Fruit fly (Drosophila melanogaster) whole organism, embryonic: Measurements from ENCODE around the gene lawc.

Experiments used
- Atf3 ChIP-seq: fragments of 200-800 bp; sonication (Bioruptor generic); optimal IDR thresholded peaks from 3 replicates; lab custom pipeline; 2016; ENCODE audit warnings: missing biosample characterization, missing genetic modification characterization
- B-H1 ChIP-seq: fragments of 200-800 bp; sonication (Bioruptor generic); IDR thresholded peaks from 3 replicates; pipeline ENCODE4 v1.3.6; 2022; ENCODE audit warnings: missing biosample characterization, missing genetic modification characterization
- C15 ChIP-seq: fragments of 200-800 bp; sonication (Bioruptor generic); IDR thresholded peaks from 3 replicates; pipeline ENCODE4 v1.3.6; 2022; ENCODE audit warnings: missing biosample characterization, missing genetic modification characterization
- CG10321 ChIP-seq: fragments of 200-800 bp; sonication (Bioruptor generic); IDR thresholded peaks from 2 replicates; pipeline ENCODE4 v1.3.6; 2022; ENCODE audit warnings: missing biosample characterization, missing genetic modification characterization
- CG10366 ChIP-seq: fragments of 200-800 bp; sonication (Bioruptor generic); IDR thresholded peaks from 2 replicates; pipeline ENCODE4 v1.3.6; 2022; ENCODE audit warnings: missing biosample characterization, missing genetic modification characterization
- CG13624 ChIP-seq: fragments of 200-800 bp; sonication (Bioruptor generic); optimal IDR thresholded peaks from 2 replicates; lab custom pipeline; 2016; ENCODE audit warnings: missing biosample characterization, missing genetic modification characterization
- CG1602 ChIP-seq: fragments of 200-800 bp; sonication (Bioruptor generic); optimal IDR thresholded peaks from 3 replicates; lab custom pipeline; 2016; ENCODE audit warnings: missing biosample characterization, missing genetic modification characterization
- CG16863 ChIP-seq: fragments of 200-800 bp; sonication (Bioruptor generic); optimal IDR thresholded peaks from 3 replicates; lab custom pipeline; 2016; ENCODE audit warnings: missing biosample characterization, missing genetic modification characterization
- CG17568 ChIP-seq: fragments of 200-800 bp; sonication (Bioruptor generic); optimal IDR thresholded peaks from 2 replicates; lab custom pipeline; 2018; ENCODE audit warnings: missing biosample characterization, mild to moderate bottlenecking, missing genetic modification characterization, moderate library complexity
- CG18476 ChIP-seq: fragments of 200-800 bp; sonication (Bioruptor generic); optimal IDR thresholded peaks from 2 replicates; lab custom pipeline; 2016; ENCODE audit warnings: missing biosample characterization, mild to moderate bottlenecking, missing genetic modification characterization
- CG2678 ChIP-seq: fragments of 200-800 bp; sonication (Bioruptor generic); optimal IDR thresholded peaks from 3 replicates; lab custom pipeline; 2019; ENCODE audit warnings: missing biosample characterization, mild to moderate bottlenecking, missing genetic modification characterization, moderate library complexity
- CG2875 ChIP-seq: fragments of 200-800 bp; sonication (Bioruptor generic); optimal IDR thresholded peaks from 2 replicates; lab custom pipeline; 2017; ENCODE audit warnings: missing biosample characterization, mild to moderate bottlenecking, missing genetic modification characterization, missing genetic modification reagents
- CG32767 ChIP-seq: fragments of 200-800 bp; sonication (Bioruptor generic); IDR thresholded peaks from 2 replicates; pipeline ENCODE4 v1.3.6; 2022; ENCODE audit warnings: missing biosample characterization, missing genetic modification characterization
- CG32772 ChIP-seq: fragments of 200-800 bp; sonication (Bioruptor generic); IDR thresholded peaks from 2 replicates; pipeline ENCODE4 v1.3.6; 2022; ENCODE audit warnings: missing biosample characterization, missing genetic modification characterization
- CG4820 ChIP-seq: fragments of 200-800 bp; sonication (Bioruptor generic); optimal IDR thresholded peaks from 3 replicates; lab custom pipeline; 2016; ENCODE audit warnings: missing biosample characterization, missing genetic modification characterization
- CG5245 ChIP-seq: fragments of 200-800 bp; sonication (Bioruptor generic); optimal IDR thresholded peaks from 3 replicates; lab custom pipeline; 2016; ENCODE audit warnings: missing biosample characterization, missing genetic modification characterization
- CG7271 ChIP-seq: fragments of 200-800 bp; sonication (Bioruptor generic); optimal IDR thresholded peaks from 2 replicates; lab custom pipeline; 2018; ENCODE audit warnings: missing biosample characterization, mild to moderate bottlenecking, missing genetic modification characterization, moderate library complexity
- CG7556 ChIP-seq: fragments of 200-800 bp; sonication (Bioruptor generic); optimal IDR thresholded peaks from 2 replicates; lab custom pipeline; 2017; ENCODE audit warnings: missing biosample characterization, mild to moderate bottlenecking, missing genetic modification characterization
- CG8290 ChIP-seq, 3 experiments: fragments of 200-800 bp; sonication (Bioruptor generic); optimal IDR thresholded peaks; 2 replicates each; lab custom pipeline; 2016 to 2019; ENCODE audit warnings: missing biosample characterization in 3 of 3, missing genetic modification characterization in 3 of 3, mild to moderate bottlenecking in 2 of 3, moderate library complexity in 1 of 3
- CG8359 ChIP-seq: fragments of 200-800 bp; sonication (Bioruptor generic); optimal IDR thresholded peaks from 2 replicates; lab custom pipeline; 2017; ENCODE audit warnings: missing biosample characterization, mild to moderate bottlenecking, missing genetic modification characterization, borderline replicate concordance
- CG8478 ChIP-seq: fragments of >200 bp; optimal IDR thresholded peaks from 2 replicates; lab custom pipeline; 2018
- CG9215 ChIP-seq: fragments of 200-800 bp; sonication (Bioruptor generic); IDR thresholded peaks from 2 replicates; pipeline ENCODE4 v1.3.6; 2022; ENCODE audit warnings: missing biosample characterization, missing genetic modification characterization
- Dip3 ChIP-seq: fragments of 200-800 bp; sonication (Bioruptor generic); optimal IDR thresholded peaks from 3 replicates; lab custom pipeline; 2016; ENCODE audit warnings: missing biosample characterization, missing genetic modification characterization
- Doc2 ChIP-seq: fragments of 200-800 bp; sonication (Bioruptor generic); IDR thresholded peaks from 2 replicates; pipeline ENCODE4 v1.3.6; 2022; ENCODE audit warnings: missing biosample characterization, missing genetic modification characterization
- Gsc ChIP-seq: fragments of 200-800 bp; sonication (Bioruptor generic); IDR thresholded peaks from 2 replicates; pipeline ENCODE4 v1.3.6; 2022; ENCODE audit warnings: missing biosample characterization, missing genetic modification characterization
- HLHmδ ChIP-seq: fragments of 200-800 bp; sonication (Bioruptor generic); optimal IDR thresholded peaks from 2 replicates; lab custom pipeline; 2018; ENCODE audit warnings: missing biosample characterization, mild to moderate bottlenecking, missing genetic modification characterization, moderate library complexity
- Neu2 ChIP-seq: fragments of 200-800 bp; sonication (Bioruptor generic); optimal IDR thresholded peaks from 3 replicates; lab custom pipeline; 2016; ENCODE audit warnings: missing biosample characterization, missing genetic modification characterization, borderline replicate concordance
- PHDP ChIP-seq: fragments of 200-800 bp; sonication (Bioruptor generic); optimal IDR thresholded peaks from 3 replicates; lab custom pipeline; 2018; ENCODE audit warnings: missing biosample characterization, mild to moderate bottlenecking, missing genetic modification characterization, moderate library complexity
- Ptx1 ChIP-seq: fragments of 200-800 bp; sonication (Bioruptor generic); IDR thresholded peaks from 2 replicates; pipeline ENCODE4 v1.3.6; 2022; ENCODE audit warnings: missing biosample characterization, missing genetic modification characterization
- Six4 ChIP-seq: fragments of 200-800 bp; sonication (Bioruptor generic); optimal IDR thresholded peaks from 2 replicates; lab custom pipeline; 2016; ENCODE audit warnings: missing biosample characterization, missing genetic modification characterization
- Tbp ChIP-seq: fragments of >200 bp; optimal IDR thresholded peaks from 2 replicates; lab custom pipeline; 2018; ENCODE audit warnings: missing biosample characterization, missing genetic modification characterization
- YL-1 ChIP-seq: fragments of 200-800 bp; sonication (Bioruptor generic); optimal IDR thresholded peaks from 3 replicates; lab custom pipeline; 2017; ENCODE audit warnings: missing biosample characterization, mild to moderate bottlenecking, missing genetic modification characterization
- ab ChIP-seq: fragments of 200-800 bp; sonication (Bioruptor generic); optimal IDR thresholded peaks from 2 replicates; lab custom pipeline; 2016; ENCODE audit warnings: missing biosample characterization, missing genetic modification characterization
- al ChIP-seq: fragments of 200-800 bp; sonication (Bioruptor generic); IDR thresholded peaks from 2 replicates; pipeline ENCODE4 v1.3.6; 2022; ENCODE audit warnings: missing biosample characterization, missing genetic modification characterization
- ci ChIP-seq: fragments of 200-800 bp; sonication (Bioruptor generic); IDR thresholded peaks from 3 replicates; pipeline ENCODE4 v1.3.6; 2022; ENCODE audit warnings: missing biosample characterization, missing genetic modification characterization
- corto ChIP-seq: fragments of 200-800 bp; sonication (Bioruptor generic); optimal IDR thresholded peaks from 2 replicates; lab custom pipeline; 2016; ENCODE audit warnings: missing biosample characterization, mild to moderate bottlenecking, missing genetic modification characterization, moderate library complexity
- da ChIP-seq: fragments of 200-800 bp; sonication (Bioruptor generic); optimal IDR thresholded peaks from 2 replicates; lab custom pipeline; 2016; ENCODE audit warnings: missing biosample characterization, missing genetic modification characterization
- en ChIP-seq: fragments of 200-800 bp; sonication (Bioruptor generic); optimal IDR thresholded peaks from 2 replicates; lab custom pipeline; 2016; ENCODE audit warnings: missing biosample characterization, missing genetic modification characterization
- fd3F ChIP-seq: fragments of 200-800 bp; sonication (Bioruptor generic); optimal IDR thresholded peaks from 2 replicates; lab custom pipeline; 2018; ENCODE audit warnings: missing biosample characterization, mild to moderate bottlenecking, missing genetic modification characterization, moderate library complexity
- hbn ChIP-seq: fragments of 200-800 bp; sonication (Bioruptor generic); IDR thresholded peaks from 2 replicates; pipeline ENCODE4 v1.3.6; 2022; ENCODE audit warnings: missing biosample characterization, missing genetic modification characterization; ENCODE audit not compliant: partially characterized antibody
- kay ChIP-seq: fragments of 200-800 bp; sonication (Bioruptor generic); optimal IDR thresholded peaks from 2 replicates; lab custom pipeline; 2016; ENCODE audit warnings: missing biosample characterization, missing genetic modification characterization
- lab ChIP-seq: fragments of 200-800 bp; sonication (Bioruptor generic); optimal IDR thresholded peaks from 3 replicates; lab custom pipeline; 2017; ENCODE audit warnings: missing biosample characterization, missing genetic modification characterization, mild to moderate bottlenecking, moderate library complexity, missing genetic modification reagents
- lbe ChIP-seq: fragments of 200-800 bp; sonication (Bioruptor generic); optimal IDR thresholded peaks from 2 replicates; lab custom pipeline; 2016; ENCODE audit warnings: missing biosample characterization, mild to moderate bottlenecking, missing genetic modification characterization
- mld ChIP-seq: fragments of 200-800 bp; sonication (Bioruptor generic); IDR thresholded peaks from 3 replicates; pipeline ENCODE4 v1.3.6; 2022; ENCODE audit warnings: missing biosample characterization, missing genetic modification characterization; ENCODE audit not compliant: partially characterized antibody
- otp ChIP-seq: fragments of 200-800 bp; sonication (Bioruptor generic); IDR thresholded peaks from 3 replicates; pipeline ENCODE4, ENCODE4 v1.3.6; 2022; ENCODE audit warnings: missing biosample characterization, missing genetic modification characterization
- peb ChIP-seq: fragments of 200-800 bp; sonication (Bioruptor generic); IDR thresholded peaks from 2 replicates; pipeline ENCODE4 v1.3.6; 2022; ENCODE audit warnings: missing biosample characterization, missing genetic modification characterization
- phol ChIP-seq: fragments of 200-800 bp; sonication (Bioruptor generic); optimal IDR thresholded peaks from 3 replicates; lab custom pipeline; 2018; ENCODE audit warnings: missing biosample characterization, mild to moderate bottlenecking, missing genetic modification characterization, moderate library complexity
- sc ChIP-seq, 3 experiments: fragments of >200 bp in 2 of 3; fragments of 200-800 bp in 1 of 3; sonication (Bioruptor generic) in 1 of 3; optimal IDR thresholded peaks; 2 replicates in 2 of 3; 3 replicates in 1 of 3; lab custom pipeline; 2017; ENCODE audit warnings: mild to moderate bottlenecking in 1 of 3, missing biosample characterization in 1 of 3, missing genetic modification characterization in 1 of 3, missing genetic modification reagents in 1 of 3
- stc ChIP-seq: fragments of 200-800 bp; sonication (Bioruptor generic); IDR thresholded peaks from 2 replicates; pipeline ENCODE4 v1.3.6; 2022; ENCODE audit warnings: missing biosample characterization, missing genetic modification characterization
- trem ChIP-seq: fragments of 200-800 bp; optimal IDR thresholded peaks from 3 replicates; lab custom pipeline; 2019; ENCODE audit warnings: missing biosample characterization, mild to moderate bottlenecking, missing genetic modification characterization, moderate library complexity
- zen ChIP-seq: fragments of 200-800 bp; sonication (Bioruptor generic); optimal IDR thresholded peaks from 3 replicates; lab custom pipeline; 2018; ENCODE audit warnings: missing biosample characterization, mild to moderate bottlenecking, missing genetic modification characterization, moderate library complexity

lawc gene

dm6 chrX:8411532-8411960 lies at the start of gene lawc (continued):
- TF ChIP-seq CG8290 (GFP tag; optimal IDR thresholded peaks at IDR 0.05; lab: Kevin White, UChicago) (no peak), CG8290 (tag; optimal IDR thresholded peaks at IDR 0.05; lab: Kevin White, UChicago) (peak in 1 of 2 experiments; percentile 85), CG32772 (no peak), CG32767 (peak; percentile 52; the same call in 1 of the 2 replicates), CG18476 (no peak), CG4820 (GFP tag; lab: Kevin White, UChicago) (no peak), CG7556 (GFP tag; lab: Kevin White, UChicago) (peak; percentile 9), Dip3 (GFP tag; lab: Kevin White, UChicago) (no peak), Six4 (GFP tag; lab: Kevin White, UChicago) (no peak), CG16863 (no peak), Atf3 (GFP tag; lab: Kevin White, UChicago) (no peak), CG10366 (GFP tag; lab: Robert Waterston, UW) (no peak), al (GFP tag; lab: Robert Waterston, UW) (no peak), CG1602 (GFP tag; lab: Kevin White, UChicago) (no peak), CG8478 (lab: Kevin White, UChicago) (no peak), lbe (GFP tag; lab: Kevin White, UChicago) (peak; percentile 63), CG2875 (no peak), fd3F (GFP tag; lab: Kevin White, UChicago) (no peak), lab (GFP tag; lab: Kevin White, UChicago) (peak; percentile 87), peb (GFP tag; lab: Robert Waterston, UW) (0 out of 2 replicates have a peak, but pooled peaks have one; percentile 12), B-H1 (GFP tag; lab: Robert Waterston, UW) (no peak; the same call in 2 of the 3 replicates), CG10321 (GFP tag; lab: Robert Waterston, UW) (peak; percentile 49), Gsc (GFP tag; lab: Robert Waterston, UW) (no peak), Doc2 (GFP tag; lab: Robert Waterston, UW) (no peak), CG7271 (tag; lab: Kevin White, UChicago) (no peak), Ptx1 (GFP tag; lab: Robert Waterston, UW) (no peak), otp (peak; percentile 17; the same call in 1 of the 3 replicates), hbn (GFP tag; lab: Robert Waterston, UW) (no peak), kay (GFP tag; lab: Kevin White, UChicago) (peak; percentile 24), trem (tag; lab: Kevin White, UChicago) (no peak), CG5245 (GFP tag; lab: Kevin White, UChicago) (no peak), corto (GFP tag; lab: Kevin White, UChicago) (peak; percentile 63), zen (tag; lab: Kevin White, UChicago) (no peak), ci (GFP tag; lab: Robert Waterston, UW) (peak; percentile 91), stc (GFP tag; lab: Robert Waterston, UW) (peak; percentile 35; the same call in 1 of the 2 replicates), Tbp (no peak), Neu2 (GFP tag; lab: Kevin White, UChicago) (no peak), HLHmδ (no peak), CG17568 (GFP tag; lab: Kevin White, UChicago) (peak; percentile 57), PHDP (tag; lab: Kevin White, UChicago) (peak; percentile 33), phol (tag; lab: Kevin White, UChicago) (no peak), sc (optimal IDR thresholded peaks at IDR 0.05; lab: Kevin White, UChicago) (no peak), sc (GFP tag; optimal IDR thresholded peaks at IDR 0.05; lab: Kevin White, UChicago) (no peak), en (GFP tag; lab: Kevin White, UChicago) (no peak), ab (GFP tag; lab: Kevin White, UChicago) (no peak), C15 (peak; percentile 46; the same call in 1 of the 3 replicates), mld (GFP tag; lab: Robert Waterston, UW) (no peak), YL-1 (GFP tag; lab: Kevin White, UChicago) (peak; percentile 36), da (GFP tag; lab: Kevin White, UChicago) (no peak), CG9215 (GFP tag; lab: Robert Waterston, UW) (no peak), CG2678 (tag; lab: Kevin White, UChicago) (peak; percentile 21), CG8359 (peak; percentile 27), CG13624 (peak; percentile 36)
